Fruit fly (Drosophila melanogaster): ENCODE results near the gene rsh.

Gene rsh

DNA sequence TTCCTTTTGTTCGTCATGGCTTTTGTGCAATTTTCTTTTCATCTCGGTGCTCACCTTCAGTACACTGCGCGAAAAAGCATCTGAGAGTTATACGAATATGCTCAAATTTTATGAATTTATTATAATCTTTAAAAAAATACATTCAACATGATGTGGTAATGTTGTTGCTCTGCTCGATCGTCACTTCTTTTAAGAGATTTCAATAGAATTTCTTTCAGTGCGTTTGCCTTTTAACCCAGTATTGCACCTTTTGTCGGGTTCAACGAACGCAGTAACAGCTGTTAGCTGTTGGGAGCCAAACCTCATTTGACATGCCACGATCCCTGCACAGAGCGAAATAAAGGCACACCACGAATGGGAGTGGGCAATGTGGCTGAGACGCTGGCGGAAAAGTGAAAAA is 48.5 kb upstream of the rsh start (continued):
- TF ChIP-seq YL-1 (GFP tag; optimal IDR thresholded peaks at IDR 0.05) (no peak), CG18476 (GFP tag; optimal IDR thresholded peaks at IDR 0.05) (peak; percentile 7), CG7745 (tag; optimal IDR thresholded peaks at IDR 0.05) (no peak), mam (GFP tag; optimal IDR thresholded peaks at IDR 0.05) (no peak), dmrt11E (tag; optimal IDR thresholded peaks at IDR 0.05) (peak; percentile 62), p53 (GFP tag; optimal IDR thresholded peaks at IDR 0.05) (no peak), CG4730 (GFP tag; IDR thresholded peaks at IDR 0.05) (no peak), D (optimal IDR thresholded peaks at IDR 0.05) (no peak), D (GFP tag; optimal IDR thresholded peaks at IDR 0.05) (peak; percentile 22), tgo (GFP tag; IDR thresholded peaks at IDR 0.05) (no peak), sima (GFP tag; optimal IDR thresholded peaks at IDR 0.05) (no peak), CG12299 (tag; optimal IDR thresholded peaks at IDR 0.05) (no peak), CG11696 (GFP tag; IDR thresholded peaks at IDR 0.05) (no peak), ara (GFP tag; IDR thresholded peaks at IDR 0.05) (peak; percentile 51), CG9727 (GFP tag; optimal IDR thresholded peaks at IDR 0.05) (peak; percentile 52), Ptx1 (GFP tag; IDR thresholded peaks at IDR 0.05) (no peak), CG6272 (GFP tag; IDR thresholded peaks at IDR 0.05) (no peak), Sry-β (GFP tag; optimal IDR thresholded peaks at IDR 0.05) (no peak), Adf1 (GFP tag; IDR thresholded peaks at IDR 0.05) (no peak), da (GFP tag; optimal IDR thresholded peaks at IDR 0.05) (no peak), CG12659 (GFP tag; optimal IDR thresholded peaks at IDR 0.05) (no peak), CG1647 (GFP tag; optimal IDR thresholded peaks at IDR 0.05) (no peak), CG17328 (GFP tag; IDR thresholded peaks at IDR 0.05) (peak; percentile 57), CG10462 (GFP tag; optimal IDR thresholded peaks at IDR 0.05) (no peak), CG7963 (GFP tag; IDR thresholded peaks at IDR 0.05; ENCODE audit: partially characterized antibody) (no peak), phol (tag; optimal IDR thresholded peaks at IDR 0.05) (peak; percentile 11), Rx (GFP tag; IDR thresholded peaks at IDR 0.05) (no peak), CG8388 (GFP tag; optimal IDR thresholded peaks at IDR 0.05) (no peak), fd102C (GFP tag; optimal IDR thresholded peaks at IDR 0.05) (peak; percentile 0), ash1 (GFP tag; optimal IDR thresholded peaks at IDR 0.05) (no peak), Bdp1 (GFP tag; optimal IDR thresholded peaks at IDR 0.05) (no peak), row (GFP tag; IDR thresholded peaks at IDR 0.05) (no peak), Nf-YC (tag; optimal IDR thresholded peaks at IDR 0.05) (no peak), zf30C (GFP tag; optimal IDR thresholded peaks at IDR 0.05) (peak; percentile 61), sens (GFP tag) (peak; percentile 86), C15 (GFP tag; IDR thresholded peaks at IDR 0.05) (no peak), sisA (GFP tag; IDR thresholded peaks at IDR 0.05) (no peak), NfI (GFP tag; optimal IDR thresholded peaks at IDR 0.05) (no peak), Asciz (GFP tag; optimal IDR thresholded peaks at IDR 0.05) (no peak), trh (GFP tag; optimal IDR thresholded peaks at IDR 0.05) (no peak), lbe (GFP tag; optimal IDR thresholded peaks at IDR 0.05) (no peak), rib (GFP tag; IDR thresholded peaks at IDR 0.05) (no peak), dpn (GFP tag; optimal IDR thresholded peaks at IDR 0.05) (no peak), corto (GFP tag; optimal IDR thresholded peaks at IDR 0.05) (no peak), Xrp1 (GFP tag; IDR thresholded peaks at IDR 0.05) (peak; percentile 55), Rfx (GFP tag; IDR thresholded peaks at IDR 0.05) (no peak), so (GFP tag; IDR thresholded peaks at IDR 0.05) (no peak), salm (tag; optimal IDR thresholded peaks at IDR 0.05) (no peak), H15 (GFP tag; IDR thresholded peaks at IDR 0.05) (no peak), Ssrp (tag; optimal IDR thresholded peaks at IDR 0.05) (no peak), CG12236 (GFP tag; optimal IDR thresholded peaks at IDR 0.05) (no peak), CG18619 (GFP tag; optimal IDR thresholded peaks at IDR 0.05) (no peak), CG16813 (GFP tag; IDR thresholded peaks at IDR 0.05; ENCODE audit: partially characterized antibody) (no peak)
